Fruit fly (Drosophila melanogaster): ENCODE data around the gene YL-1.
A peak's percentile ranks its signal among the peaks of the same experiment; 100 is the strongest.

YL-1 gene

DNA sequence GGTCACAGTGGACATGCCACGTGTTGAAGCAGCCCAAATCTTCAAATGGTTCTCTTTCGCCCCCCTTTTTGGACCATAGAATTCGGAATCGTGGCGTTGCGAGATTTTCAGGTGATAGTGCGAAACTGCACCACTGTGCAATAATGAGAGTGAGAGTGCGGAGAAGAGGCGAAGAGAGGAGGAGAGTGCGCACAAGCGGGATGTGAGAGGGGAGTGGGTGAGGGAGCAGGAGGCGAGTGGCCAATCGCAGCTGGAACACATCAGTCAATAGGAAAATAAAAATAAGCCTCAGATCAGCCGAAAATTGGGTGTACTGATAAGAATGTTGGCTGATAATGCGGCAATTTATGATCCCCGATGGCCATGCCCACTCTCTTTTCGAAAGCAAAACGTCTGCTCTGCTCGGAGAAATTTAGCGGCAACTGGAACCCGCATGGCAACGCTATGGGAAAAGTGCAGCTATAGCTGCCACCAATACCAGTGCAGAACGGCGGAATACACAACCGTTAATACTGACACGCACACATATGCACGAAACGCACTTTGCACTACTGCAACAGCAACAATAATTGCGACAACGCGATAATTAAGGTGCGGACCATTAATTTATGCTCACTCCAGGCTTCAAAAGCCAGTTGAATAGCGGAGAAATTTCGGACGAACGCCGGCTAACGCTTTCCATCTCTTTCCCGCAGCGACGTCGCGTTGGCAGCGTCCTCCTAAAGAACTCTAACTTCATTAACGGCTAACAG is 2.8 kb upstream of the YL-1 start (continued):
- TF ChIP-seq dysf (GFP tag; IDR thresholded peaks at IDR 0.05): no peak
- no peak for TF ChIP-seq CG32772 (GFP tag; IDR thresholded peaks at IDR 0.05)
- no peak for TF ChIP-seq CG12744 (GFP tag; optimal IDR thresholded peaks at IDR 0.05)
- TF ChIP-seq tio (GFP tag; optimal IDR thresholded peaks at IDR 0.05): no peak
- TF ChIP-seq ems (GFP tag; optimal IDR thresholded peaks at IDR 0.05): no peak
- peak; percentile 27 for TF ChIP-seq pb (GFP tag; optimal IDR thresholded peaks at IDR 0.05)
- TF ChIP-seq Hmx (GFP tag; optimal IDR thresholded peaks at IDR 0.05): no peak
- TF ChIP-seq sd (tag; optimal IDR thresholded peaks at IDR 0.05): no peak
- TF ChIP-seq BEAF-32 (GFP tag; optimal IDR thresholded peaks at IDR 0.05): no peak
- TF ChIP-seq CG33557 (GFP tag; optimal IDR thresholded peaks at IDR 0.05): no peak
- peak; percentile 57; the same call in 2 of the 4 replicates for TF ChIP-seq chinmo (GFP tag; IDR thresholded peaks at IDR 0.05; ENCODE audit: partially characterized antibody)
- peak; percentile 90 for TF ChIP-seq trem (tag; optimal IDR thresholded peaks at IDR 0.05)
- no peak for TF ChIP-seq ro (GFP tag; IDR thresholded peaks at IDR 0.05)
- peak; percentile 4 for TF ChIP-seq Sin3A (optimal IDR thresholded peaks at IDR 0.05)
- TF ChIP-seq CG5953 (GFP tag; IDR thresholded peaks at IDR 0.05): 0 out of 2 replicates have a peak, but pooled peaks have one; percentile 11
- no peak for TF ChIP-seq CG15011 (GFP tag; optimal IDR thresholded peaks at IDR 0.05)
- no peak for TF ChIP-seq mirr (GFP tag; optimal IDR thresholded peaks at IDR 0.05)
- no peak for TF ChIP-seq so (GFP tag; IDR thresholded peaks at IDR 0.05)
- TF ChIP-seq CG16815 (GFP tag; optimal IDR thresholded peaks at IDR 0.05): no peak
- TF ChIP-seq psq (GFP tag; optimal IDR thresholded peaks at IDR 0.05): no peak
- TF ChIP-seq CG7271 (tag; optimal IDR thresholded peaks at IDR 0.05): no peak
- TF ChIP-seq sr (GFP tag; IDR thresholded peaks at IDR 0.05): no peak
- no peak for TF ChIP-seq CG1233 (GFP tag; optimal IDR thresholded peaks at IDR 0.05)
- TF ChIP-seq B-H2 (GFP tag; optimal IDR thresholded peaks at IDR 0.05): no peak
- peak; percentile 25 for TF ChIP-seq Sry-β (GFP tag; optimal IDR thresholded peaks at IDR 0.05)
- TF ChIP-seq wor (GFP tag; IDR thresholded peaks at IDR 0.05): no peak
- TF ChIP-seq CG10959 (GFP tag; IDR thresholded peaks at IDR 0.05): no peak
- peak; percentile 15 for TF ChIP-seq sug (tag; optimal IDR thresholded peaks at IDR 0.05)
- no peak for TF ChIP-seq Hr51 (GFP tag; optimal IDR thresholded peaks at IDR 0.05)
- no peak for TF ChIP-seq salm (tag; optimal IDR thresholded peaks at IDR 0.05)
- no peak for TF ChIP-seq HHEX (GFP tag; optimal IDR thresholded peaks at IDR 0.05)
- no peak for TF ChIP-seq CG11456 (GFP tag; IDR thresholded peaks at IDR 0.05)
- no peak for TF ChIP-seq hth (optimal IDR thresholded peaks at IDR 0.05)
- no peak for TF ChIP-seq ssp (GFP tag; IDR thresholded peaks at IDR 0.05)
- peak; percentile 36 for TF ChIP-seq CG18599 (GFP tag; optimal IDR thresholded peaks at IDR 0.05)
- TF ChIP-seq CG3995 (GFP tag; optimal IDR thresholded peaks at IDR 0.05): no peak
- no peak for TF ChIP-seq CG17612 (GFP tag; IDR thresholded peaks at IDR 0.05)
- no peak for TF ChIP-seq CG31224 (GFP tag; IDR thresholded peaks at IDR 0.05)
- no peak for TF ChIP-seq CG15269 (tag; optimal IDR thresholded peaks at IDR 0.05)
- no peak for TF ChIP-seq Meics (GFP tag; optimal IDR thresholded peaks at IDR 0.05)
- TF ChIP-seq CG13894 (tag; optimal IDR thresholded peaks at IDR 0.05): no peak
- TF ChIP-seq CG14667 (GFP tag; IDR thresholded peaks at IDR 0.05): no peak
- no peak for TF ChIP-seq CG30403 (GFP tag; optimal IDR thresholded peaks at IDR 0.05)
- TF ChIP-seq CG4707 (GFP tag; optimal IDR thresholded peaks at IDR 0.05): peak; percentile 96
- no peak for TF ChIP-seq amos (GFP tag; IDR thresholded peaks at IDR 0.05; ENCODE audit: partially characterized antibody)
- peak; percentile 83 for TF ChIP-seq sens (GFP tag)
- TF ChIP-seq CG5180 (GFP tag; optimal IDR thresholded peaks at IDR 0.05): no peak
- TF ChIP-seq CG2116 (GFP tag; optimal IDR thresholded peaks at IDR 0.05): no peak
- TF ChIP-seq cwo (GFP tag; optimal IDR thresholded peaks at IDR 0.05): no peak
- TF ChIP-seq CG6272 (GFP tag; IDR thresholded peaks at IDR 0.05): no peak
